Worm (Caenorhabditis elegans): ENCODE results near the gene Y51H7BR.7.

DNA sequence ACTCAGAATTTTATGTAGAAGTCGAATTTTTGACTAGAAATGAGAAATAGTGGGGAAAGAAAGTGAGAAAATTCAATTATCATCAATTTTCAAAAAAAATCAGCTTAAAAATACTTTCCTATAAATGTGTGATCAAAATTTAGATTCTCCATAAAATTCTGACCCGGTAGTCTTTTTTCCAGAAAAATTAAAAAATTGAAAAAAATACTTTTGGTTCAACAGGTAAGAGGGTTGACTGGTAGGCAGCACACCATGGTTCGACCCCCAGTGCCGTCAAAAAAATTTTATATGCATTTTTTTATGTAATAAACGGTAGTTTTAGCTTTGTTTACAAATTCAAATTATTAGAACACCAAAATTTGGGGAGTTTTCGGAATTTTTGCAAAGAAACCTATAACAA lies 48.1 kb downstream of the Y51H7BR.7 start:
- TF ChIP-seq lsy-2 (tag; optimal IDR thresholded peaks at IDR 0.05): no peak
- TF ChIP-seq sma-9 (GFP tag; optimal IDR thresholded peaks at IDR 0.05): no peak
- TF ChIP-seq sma-9 (tag; optimal IDR thresholded peaks at IDR 0.05): no peak
- TF ChIP-seq nhr-25 (tag; optimal IDR thresholded peaks at IDR 0.05): no peak

Data from whole organism, L2 larva.